Worm (Caenorhabditis elegans) whole organism, late embryonic: ENCODE results near the gene sfxn-1.1.

Source experiments
- K02D7.2 ChIP-seq: sonication (generic microtip); optimal IDR thresholded peaks from 2 replicates; lab custom pipeline; 2017; ENCODE audit warnings: mild to moderate bottlenecking, missing genetic modification characterization, missing compliant biosample characterization
- K09A11.1 ChIP-seq: sonication (generic microtip); optimal IDR thresholded peaks from 2 replicates; lab custom pipeline; 2017; ENCODE audit warnings: antibody characterized with exemption, mild to moderate bottlenecking, missing genetic modification characterization, missing compliant biosample characterization; ENCODE audit not compliant: insufficient read depth
- ahr-1 ChIP-seq: sonication (generic microtip); optimal IDR thresholded peaks from 2 replicates; lab custom pipeline; 2016; ENCODE audit warnings: missing genetic modification characterization, missing compliant biosample characterization
- ceh-18 ChIP-seq: sonication (generic microtip); optimal IDR thresholded peaks from 2 replicates; lab custom pipeline; 2016; ENCODE audit warnings: missing genetic modification characterization, missing compliant biosample characterization
- ceh-30 ChIP-seq: fragments of 150-350 bp; optimal IDR thresholded peaks from 2 replicates; lab custom pipeline; 2014; ENCODE audit warnings: missing biosample characterization, missing genetic modification characterization
- ceh-45 ChIP-seq: fragments of 200-800 bp; sonication (Bioruptor generic); IDR thresholded peaks from 2 replicates; pipeline ENCODE4 v1.3.6; 2022; ENCODE audit warnings: missing genetic modification reagents, missing genetic modification characterization, missing compliant biosample characterization
- ceh-48 ChIP-seq: sonication (generic microtip); optimal IDR thresholded peaks from 2 replicates; lab custom pipeline; 2016; ENCODE audit warnings: missing genetic modification characterization, inconsistent platforms, missing compliant biosample characterization
- elt-2 ChIP-seq: sonication (generic microtip); optimal IDR thresholded peaks from 2 replicates; lab custom pipeline; 2016; ENCODE audit warnings: missing genetic modification reagents, missing genetic modification characterization, missing compliant biosample characterization
- elt-4 ChIP-seq: sonication (generic microtip); optimal IDR thresholded peaks from 2 replicates; lab custom pipeline; 2016; ENCODE audit warnings: missing genetic modification characterization, missing compliant biosample characterization
- eyg-1 ChIP-seq: sonication (generic microtip); optimal IDR thresholded peaks from 2 replicates; lab custom pipeline; 2016; ENCODE audit warnings: missing genotype, missing genetic modification characterization, missing compliant biosample characterization
- fax-1 ChIP-seq: sonication (generic microtip); optimal IDR thresholded peaks from 2 replicates; lab custom pipeline; 2016; ENCODE audit warnings: missing genotype, missing genetic modification characterization, missing compliant biosample characterization
- fkh-6 ChIP-seq: sonication (generic microtip); optimal IDR thresholded peaks from 2 replicates; lab custom pipeline; 2016; ENCODE audit warnings: missing genetic modification characterization, missing compliant biosample characterization
- hlh-13 ChIP-seq: fragments of 200-800 bp; sonication (Bioruptor generic); optimal IDR thresholded peaks from 2 replicates; lab custom pipeline; 2018; ENCODE audit warnings: mild to moderate bottlenecking, missing genetic modification characterization, missing compliant biosample characterization
- hlh-15 ChIP-seq: sonication (generic microtip); optimal IDR thresholded peaks from 2 replicates; lab custom pipeline; 2016; ENCODE audit warnings: missing genetic modification characterization, missing compliant biosample characterization
- hlh-30 ChIP-seq: sonication (generic microtip); optimal IDR thresholded peaks from 2 replicates; lab custom pipeline; 2017; ENCODE audit warnings: antibody characterized with exemption, missing genetic modification characterization, missing compliant biosample characterization; ENCODE audit not compliant: insufficient read depth
- lim-6 ChIP-seq: sonication (generic microtip); optimal IDR thresholded peaks from 2 replicates; lab custom pipeline; 2016; ENCODE audit warnings: missing genetic modification characterization, missing compliant biosample characterization
- mec-3 ChIP-seq: sonication (generic microtip); optimal IDR thresholded peaks from 2 replicates; lab custom pipeline; 2016; ENCODE audit warnings: borderline replicate concordance, missing genetic modification characterization, missing compliant biosample characterization
- nfya-1 ChIP-seq: sonication (generic microtip); optimal IDR thresholded peaks from 2 replicates; lab custom pipeline; 2017; ENCODE audit warnings: missing genetic modification characterization, mild to moderate bottlenecking, missing compliant biosample characterization, antibody characterized with exemption, moderate library complexity
- npax-4 ChIP-seq: sonication (generic microtip); optimal IDR thresholded peaks from 2 replicates; lab custom pipeline; 2016; ENCODE audit warnings: missing genetic modification characterization, missing compliant biosample characterization
- odd-2 ChIP-seq: sonication (generic microtip); optimal IDR thresholded peaks from 2 replicates; lab custom pipeline; 2017; ENCODE audit warnings: antibody characterized with exemption, mild to moderate bottlenecking, missing genetic modification characterization, missing compliant biosample characterization
- pag-3 ChIP-seq: sonication (generic microtip); optimal IDR thresholded peaks from 2 replicates; lab custom pipeline; 2016; ENCODE audit warnings: missing compliant biosample characterization, missing genetic modification characterization, borderline replicate concordance
- pax-1 ChIP-seq: fragments of 150-350 bp; optimal IDR thresholded peaks from 2 replicates; lab custom pipeline; 2014; ENCODE audit warnings: missing biosample characterization, missing genetic modification characterization
- pha-4 ChIP-seq: fragments of 150-350 bp; optimal IDR thresholded peaks from 2 replicates; lab custom pipeline; 2018; ENCODE audit warnings: missing biosample characterization, missing genetic modification reagents, missing genetic modification characterization
- ref-2 ChIP-seq: sonication (generic microtip); optimal IDR thresholded peaks from 2 replicates; lab custom pipeline; 2016; ENCODE audit warnings: missing genetic modification characterization, missing compliant biosample characterization
- rnt-1 ChIP-seq: sonication (generic microtip); optimal IDR thresholded peaks from 2 replicates; lab custom pipeline; 2016; ENCODE audit warnings: missing genetic modification characterization, missing compliant biosample characterization
- sdc-2 ChIP-seq: sonication (generic microtip); optimal IDR thresholded peaks from 2 replicates; lab custom pipeline; 2016; ENCODE audit warnings: missing genotype, missing genetic modification characterization, missing compliant biosample characterization
- syd-9 ChIP-seq: sonication (generic microtip); optimal IDR thresholded peaks from 2 replicates; lab custom pipeline; 2016; ENCODE audit warnings: mild to moderate bottlenecking, missing genetic modification characterization, moderate library complexity, missing compliant biosample characterization
- tbx-2 ChIP-seq: sonication (generic microtip); optimal IDR thresholded peaks from 2 replicates; lab custom pipeline; 2016; ENCODE audit warnings: missing genetic modification characterization, missing compliant biosample characterization
- ttx-3 ChIP-seq: sonication (generic microtip); optimal IDR thresholded peaks from 2 replicates; lab custom pipeline; 2016; ENCODE audit warnings: missing genetic modification reagents, missing genetic modification characterization, missing compliant biosample characterization
- unc-3 ChIP-seq, 2 experiments: fragments of 200-800 bp in 1 of 2; sonication (Bioruptor generic) in 1 of 2; sonication (generic microtip) in 1 of 2; conservative IDR thresholded peaks in 1 of 2; optimal IDR thresholded peaks in 1 of 2; 2 replicates each; pipeline versions ENCODE4 v1.3.6 to Lab custom; 2016 to 2022; ENCODE audit warnings: missing compliant biosample characterization in 2 of 2, missing genetic modification characterization in 2 of 2, missing genetic modification reagents in 1 of 2
- unc-55 ChIP-seq: sonication (generic microtip); optimal IDR thresholded peaks from 2 replicates; lab custom pipeline; 2017; ENCODE audit warnings: missing biosample characterization, missing genetic modification reagents, missing genetic modification characterization
- ztf-16 ChIP-seq: sonication (generic microtip); optimal IDR thresholded peaks from 2 replicates; lab custom pipeline; 2017; ENCODE audit warnings: missing genetic modification characterization, missing compliant biosample characterization

The sfxn-1.1 gene

ce11 chrII:9521570-9521969 lies 2.9 kb upstream of the sfxn-1.1 start, which contains the start of gene sra-1:
Gene sra-1 (minus strand): TSS chrII:9521670.
- TF ChIP-seq ceh-45 (GFP tag; lab: Robert Waterston, UW): no peak
- no peak for TF ChIP-seq npax-4

- no peak for TF ChIP-seq K02D7.2
- TF ChIP-seq ceh-48 (tag; lab: Kevin White, UChicago): no peak
- TF ChIP-seq K09A11.1 (tag; lab: Kevin White, UChicago): no peak
- no peak for TF ChIP-seq pha-4 (tag; lab: Kevin White, UChicago)
- TF ChIP-seq pag-3 (tag; lab: Kevin White, UChicago): no peak
- TF ChIP-seq pax-1 (tag; lab: Kevin White, UChicago): no peak
- no peak for TF ChIP-seq elt-4 (tag; lab: Kevin White, UChicago)
- no peak for TF ChIP-seq npax-4
- no peak for TF ChIP-seq ztf-16 (tag; lab: Kevin White, UChicago)
- TF ChIP-seq ceh-18 (tag; lab: Kevin White, UChicago): no peak
- no peak for TF ChIP-seq ahr-1 (tag; lab: Kevin White, UChicago)
- TF ChIP-seq hlh-30: no peak
- TF ChIP-seq hlh-15 (tag; lab: Kevin White, UChicago): no peak
- TF ChIP-seq rnt-1 (tag; lab: Kevin White, UChicago): no peak
- TF ChIP-seq nfya-1: no peak
- no peak for TF ChIP-seq eyg-1
- no peak for TF ChIP-seq fkh-6
- TF ChIP-seq hlh-13 (GFP tag; lab: Kevin White, UChicago): no peak
- TF ChIP-seq odd-2 (tag; lab: Kevin White, UChicago): no peak
Observed at ce11 chrII:9516836-9517235, 1.8 kb downstream of the sfxn-1.1 start, which contains the start of gene gcy-1. Gene gcy-1 (minus strand): TSS chrII:9516936.

ce11 chrII:9507181-9507580 lies 11.5 kb downstream of the sfxn-1.1 start, which contains the start of gene gcy-3:
Gene gcy-3 (minus strand): TSS chrII:9507281.
- TF ChIP-seq K02D7.2 (no peak), mec-3 (tag; lab: Kevin White, UChicago) (no peak), npax-4 (no peak), sdc-2 (no peak), ceh-30 (no peak), ref-2 (tag; lab: Kevin White, UChicago) (no peak), fax-1 (tag; lab: Kevin White, UChicago) (no peak), fkh-6 (no peak)

- no peak for TF ChIP-seq ceh-45 (GFP tag; lab: Robert Waterston, UW)
- no peak for TF ChIP-seq eyg-1
- TF ChIP-seq syd-9 (tag; lab: Kevin White, UChicago): no peak
- TF ChIP-seq ttx-3 (tag; lab: Kevin White, UChicago): no peak
- TF ChIP-seq ceh-48 (tag; lab: Kevin White, UChicago): no peak
- TF ChIP-seq lim-6 (tag; lab: Kevin White, UChicago): no peak
- no peak for TF ChIP-seq tbx-2 (tag; lab: Kevin White, UChicago)
- no peak for TF ChIP-seq elt-2 (tag; lab: Kevin White, UChicago)
- TF ChIP-seq pax-1 (tag; lab: Kevin White, UChicago): no peak
- TF ChIP-seq K09A11.1 (tag; lab: Kevin White, UChicago): no peak
- no peak for TF ChIP-seq unc-55
- no peak for TF ChIP-seq hlh-15 (tag; lab: Kevin White, UChicago)
- TF ChIP-seq ref-2 (tag; lab: Kevin White, UChicago): no peak
- no peak for TF ChIP-seq odd-2 (tag; lab: Kevin White, UChicago)
- TF ChIP-seq fkh-6: no peak
- no peak for TF ChIP-seq unc-3 (GFP tag; conservative IDR thresholded peaks at IDR 0.05; lab: Robert Waterston, UW)
- no peak for TF ChIP-seq unc-3 (tag; optimal IDR thresholded peaks at IDR 0.05; lab: Kevin White, UChicago)
Observed at ce11 chrII:9501955-9502354, 16.7 kb downstream of the sfxn-1.1 start.

ce11 chrII:9500926-9501325 lies 17.8 kb downstream of the sfxn-1.1 start:
- TF ChIP-seq ceh-45 (GFP tag; lab: Robert Waterston, UW): no peak
- TF ChIP-seq elt-2 (tag; lab: Kevin White, UChicago): peak; percentile 50
